Fruit fly (Drosophila melanogaster) whole organism, embryonic: Measurements from ENCODE around the gene Arp10.

Experiments used
- Ada2b ChIP-seq: fragments of 200-800 bp; sonication (Bioruptor generic); IDR thresholded peaks from 2 replicates; pipeline ENCODE4 v1.3.6; 2022; ENCODE audit warnings: missing biosample characterization, missing genetic modification characterization
- Atf3 ChIP-seq: fragments of 200-800 bp; sonication (Bioruptor generic); optimal IDR thresholded peaks from 3 replicates; lab custom pipeline; 2016; ENCODE audit warnings: missing biosample characterization, missing genetic modification characterization
- BEAF-32 ChIP-seq: fragments of 200-800 bp; sonication (Bioruptor generic); optimal IDR thresholded peaks from 3 replicates; lab custom pipeline; 2017; ENCODE audit warnings: missing biosample characterization, missing genetic modification characterization, mild to moderate bottlenecking, moderate library complexity, missing genetic modification reagents
- CG10267 ChIP-seq: fragments of 200-800 bp; sonication (Bioruptor generic); optimal IDR thresholded peaks from 2 replicates; lab custom pipeline; 2018; ENCODE audit warnings: missing biosample characterization, mild to moderate bottlenecking, missing genetic modification characterization, moderate library complexity
- CG10462 ChIP-seq: fragments of 200-800 bp; sonication (Bioruptor generic); optimal IDR thresholded peaks from 2 replicates; lab custom pipeline; 2016; ENCODE audit warnings: missing biosample characterization, missing genetic modification characterization
- CG10565 ChIP-seq: fragments of 200-800 bp; sonication (Bioruptor generic); optimal IDR thresholded peaks from 3 replicates; lab custom pipeline; 2016; ENCODE audit warnings: missing biosample characterization, mild to moderate bottlenecking, missing genetic modification characterization
- CG10979 ChIP-seq: fragments of 200-800 bp; sonication (Bioruptor generic); optimal IDR thresholded peaks from 2 replicates; lab custom pipeline; 2018; ENCODE audit warnings: missing biosample characterization, mild to moderate bottlenecking, missing genetic modification characterization, moderate library complexity
- CG11398 ChIP-seq: fragments of 200-800 bp; sonication (Bioruptor generic); optimal IDR thresholded peaks from 2 replicates; lab custom pipeline; 2016; ENCODE audit warnings: missing biosample characterization, missing genetic modification characterization
- CG11456 ChIP-seq: fragments of 200-800 bp; sonication (Bioruptor generic); IDR thresholded peaks from 3 replicates; pipeline ENCODE4 v1.3.6; 2022; ENCODE audit warnings: missing biosample characterization, missing genetic modification characterization
- CG1233 ChIP-seq: fragments of 200-800 bp; sonication (Bioruptor generic); optimal IDR thresholded peaks from 4 replicates; lab custom pipeline; 2018; ENCODE audit warnings: missing biosample characterization, mild to moderate bottlenecking, missing genetic modification characterization
- CG14860 ChIP-seq: fragments of 200-800 bp; sonication (Bioruptor generic); IDR thresholded peaks from 3 replicates; pipeline ENCODE4 v1.3.6; 2022; ENCODE audit warnings: missing biosample characterization, missing genetic modification characterization; ENCODE audit not compliant: partially characterized antibody
- CG16815 ChIP-seq: fragments of 200-800 bp; sonication (Bioruptor generic); optimal IDR thresholded peaks from 3 replicates; lab custom pipeline; 2017; ENCODE audit warnings: missing biosample characterization, mild to moderate bottlenecking, missing genetic modification characterization
- CG17385 ChIP-seq: fragments of 200-800 bp; sonication (Bioruptor generic); optimal IDR thresholded peaks from 3 replicates; lab custom pipeline; 2018; ENCODE audit warnings: missing biosample characterization, mild to moderate bottlenecking, missing genetic modification characterization
- CG17568 ChIP-seq: fragments of 200-800 bp; sonication (Bioruptor generic); optimal IDR thresholded peaks from 2 replicates; lab custom pipeline; 2018; ENCODE audit warnings: missing biosample characterization, mild to moderate bottlenecking, missing genetic modification characterization, moderate library complexity
- CG30020 ChIP-seq: fragments of 200-800 bp; optimal IDR thresholded peaks from 2 replicates; lab custom pipeline; 2019; ENCODE audit warnings: missing biosample characterization, mild to moderate bottlenecking, missing genetic modification characterization, moderate library complexity
- CG34224 ChIP-seq: fragments of 200-800 bp; sonication (Bioruptor generic); IDR thresholded peaks from 3 replicates; pipeline ENCODE4 v1.3.6; 2022; ENCODE audit warnings: missing biosample characterization, missing genetic modification characterization; ENCODE audit not compliant: partially characterized antibody
- CG42726 ChIP-seq: fragments of 200-800 bp; sonication (Bioruptor generic); IDR thresholded peaks from 2 replicates; pipeline ENCODE4 v1.3.6; 2022; ENCODE audit warnings: missing biosample characterization, missing genetic modification characterization; ENCODE audit not compliant: partially characterized antibody
- CG7839 ChIP-seq: fragments of 200-800 bp; sonication (Bioruptor generic); optimal IDR thresholded peaks from 3 replicates; lab custom pipeline; 2018; ENCODE audit warnings: missing biosample characterization, mild to moderate bottlenecking, missing genetic modification characterization, moderate library complexity
- CG8089 ChIP-seq: fragments of 200-800 bp; sonication (Bioruptor generic); optimal IDR thresholded peaks from 3 replicates; lab custom pipeline; 2016; ENCODE audit warnings: missing biosample characterization, missing genetic modification characterization
- CG8944 ChIP-seq: fragments of 200-800 bp; sonication (Bioruptor generic); optimal IDR thresholded peaks from 3 replicates; lab custom pipeline; 2016; ENCODE audit warnings: missing biosample characterization, missing genetic modification characterization
- CHES-1-like ChIP-seq: fragments of 200-800 bp; sonication (Bioruptor generic); optimal IDR thresholded peaks from 2 replicates; lab custom pipeline; 2016; ENCODE audit warnings: missing biosample characterization, missing genetic modification characterization
- CoRest ChIP-seq: fragments of 200-800 bp; sonication (Bioruptor generic); optimal IDR thresholded peaks from 3 replicates; lab custom pipeline; 2018; ENCODE audit warnings: missing biosample characterization, mild to moderate bottlenecking, missing genetic modification characterization, moderate library complexity
- CrebB ChIP-seq: fragments of 200-800 bp; sonication (Bioruptor generic); optimal IDR thresholded peaks from 3 replicates; lab custom pipeline; 2018; ENCODE audit warnings: missing biosample characterization, mild to moderate bottlenecking, missing genetic modification characterization
- Dad ChIP-seq: fragments of 200-800 bp; sonication (Bioruptor generic); optimal IDR thresholded peaks from 3 replicates; lab custom pipeline; 2016; ENCODE audit warnings: missing biosample characterization, missing genetic modification characterization
- Drgx ChIP-seq: fragments of 200-800 bp; sonication (Bioruptor generic); IDR thresholded peaks from 2 replicates; pipeline ENCODE4 v1.3.6; 2022; ENCODE audit warnings: missing biosample characterization, missing genetic modification characterization
- Eip74EF ChIP-seq, 2 experiments: fragments of 200-800 bp in 1 of 2; fragments of >200 bp in 1 of 2; sonication (Bioruptor generic) in 1 of 2; optimal IDR thresholded peaks; 2 replicates each; lab custom pipeline; 2017 to 2019; ENCODE audit warnings: missing biosample characterization in 2 of 2, missing genetic modification characterization in 2 of 2, mild to moderate bottlenecking in 1 of 2, moderate library complexity in 1 of 2
- GATAe ChIP-seq: fragments of 200-800 bp; sonication (Bioruptor generic); conservative IDR thresholded peaks from 2 replicates; pipeline ENCODE4 v1.3.6; 2022; ENCODE audit warnings: missing biosample characterization, missing genetic modification characterization
- Gsc ChIP-seq: fragments of 200-800 bp; sonication (Bioruptor generic); IDR thresholded peaks from 2 replicates; pipeline ENCODE4 v1.3.6; 2022; ENCODE audit warnings: missing biosample characterization, missing genetic modification characterization
- HLH4C ChIP-seq: fragments of 200-800 bp; sonication (Bioruptor generic); IDR thresholded peaks from 3 replicates; pipeline ENCODE4 v1.3.6; 2022; ENCODE audit warnings: missing biosample characterization, missing genetic modification characterization; ENCODE audit not compliant: partially characterized antibody
- Mes4 ChIP-seq: fragments of 200-800 bp; sonication (Bioruptor generic); optimal IDR thresholded peaks from 2 replicates; lab custom pipeline; 2016; ENCODE audit warnings: missing biosample characterization, missing genetic modification characterization
- Optix ChIP-seq: fragments of 200-800 bp; sonication (Bioruptor generic); IDR thresholded peaks from 3 replicates; pipeline ENCODE4 v1.3.6; 2022; ENCODE audit warnings: missing biosample characterization, missing genetic modification characterization
- Rx ChIP-seq: fragments of 200-800 bp; sonication (Bioruptor generic); IDR thresholded peaks from 2 replicates; pipeline ENCODE4 v1.3.6; 2022; ENCODE audit warnings: missing biosample characterization, missing genetic modification characterization
- bbx ChIP-seq: fragments of 200-800 bp; sonication (Bioruptor generic); IDR thresholded peaks from 2 replicates; pipeline ENCODE4 v1.3.6; 2022; ENCODE audit warnings: missing biosample characterization, missing genetic modification characterization; ENCODE audit not compliant: partially characterized antibody
- bigmax ChIP-seq: fragments of 200-800 bp; sonication (Bioruptor generic); optimal IDR thresholded peaks from 2 replicates; lab custom pipeline; 2018; ENCODE audit warnings: missing biosample characterization, mild to moderate bottlenecking, missing genetic modification characterization
- croc ChIP-seq: fragments of 200-800 bp; sonication (Bioruptor generic); conservative IDR thresholded peaks from 3 replicates; pipeline ENCODE4 v1.3.6; 2022; ENCODE audit warnings: missing biosample characterization, missing genetic modification characterization
- dm ChIP-seq: fragments of 200-800 bp; sonication (Bioruptor generic); optimal IDR thresholded peaks from 3 replicates; lab custom pipeline; 2016; ENCODE audit warnings: missing biosample characterization, missing genetic modification characterization
- dmrt11E ChIP-seq: fragments of 200-800 bp; sonication (Bioruptor generic); optimal IDR thresholded peaks from 3 replicates; lab custom pipeline; 2018; ENCODE audit warnings: missing biosample characterization, mild to moderate bottlenecking, missing genetic modification characterization, moderate library complexity
- her ChIP-seq: fragments of 200-800 bp; sonication (Bioruptor generic); optimal IDR thresholded peaks from 2 replicates; lab custom pipeline; 2016; ENCODE audit warnings: missing biosample characterization, missing genetic modification characterization
- hth ChIP-seq: fragments of >200 bp; optimal IDR thresholded peaks from 2 replicates; lab custom pipeline; 2017; ENCODE audit warnings: inconsistent platforms
- ken ChIP-seq: fragments of 200-800 bp; sonication (Bioruptor generic); IDR thresholded peaks from 3 replicates; pipeline ENCODE4 v1.3.6; 2022; ENCODE audit warnings: missing biosample characterization, missing genetic modification characterization
- nerfin-2 ChIP-seq: fragments of 200-800 bp; sonication (Bioruptor generic); IDR thresholded peaks from 2 replicates; pipeline ENCODE4 v1.3.6; 2022; ENCODE audit warnings: missing biosample characterization, missing genetic modification characterization; ENCODE audit not compliant: partially characterized antibody
- ranshi ChIP-seq: fragments of 200-800 bp; sonication (Bioruptor generic); IDR thresholded peaks from 2 replicates; pipeline ENCODE4 v1.3.6; 2022; ENCODE audit warnings: missing biosample characterization, missing genetic modification characterization
- sc ChIP-seq, 3 experiments: fragments of >200 bp in 2 of 3; fragments of 200-800 bp in 1 of 3; sonication (Bioruptor generic) in 1 of 3; optimal IDR thresholded peaks; 2 replicates in 2 of 3; 3 replicates in 1 of 3; lab custom pipeline; 2017; ENCODE audit warnings: mild to moderate bottlenecking in 1 of 3, missing biosample characterization in 1 of 3, missing genetic modification characterization in 1 of 3, missing genetic modification reagents in 1 of 3
- ttk ChIP-seq: fragments of 200-800 bp; sonication (Bioruptor generic); IDR thresholded peaks from 2 replicates; pipeline ENCODE4 v2.1.2; 2022; ENCODE audit warnings: missing biosample characterization, missing genetic modification characterization
- tup ChIP-seq: fragments of 200-800 bp; sonication (Bioruptor generic); optimal IDR thresholded peaks from 2 replicates; lab custom pipeline; 2016; ENCODE audit warnings: missing biosample characterization, mild to moderate bottlenecking, missing genetic modification characterization, moderate library complexity
- wdn ChIP-seq: fragments of 200-800 bp; sonication (Bioruptor generic); IDR thresholded peaks from 2 replicates; pipeline ENCODE4 v1.3.6; 2022; ENCODE audit warnings: missing biosample characterization, missing genetic modification characterization
- yki ChIP-seq: fragments of >200 bp; optimal IDR thresholded peaks from 3 replicates; lab custom pipeline; 2018
- zfh2 ChIP-seq: fragments of 200-800 bp; sonication (Bioruptor generic); optimal IDR thresholded peaks from 2 replicates; lab custom pipeline; 2016; ENCODE audit warnings: missing biosample characterization, missing genetic modification characterization

Gene Arp10

DNA sequence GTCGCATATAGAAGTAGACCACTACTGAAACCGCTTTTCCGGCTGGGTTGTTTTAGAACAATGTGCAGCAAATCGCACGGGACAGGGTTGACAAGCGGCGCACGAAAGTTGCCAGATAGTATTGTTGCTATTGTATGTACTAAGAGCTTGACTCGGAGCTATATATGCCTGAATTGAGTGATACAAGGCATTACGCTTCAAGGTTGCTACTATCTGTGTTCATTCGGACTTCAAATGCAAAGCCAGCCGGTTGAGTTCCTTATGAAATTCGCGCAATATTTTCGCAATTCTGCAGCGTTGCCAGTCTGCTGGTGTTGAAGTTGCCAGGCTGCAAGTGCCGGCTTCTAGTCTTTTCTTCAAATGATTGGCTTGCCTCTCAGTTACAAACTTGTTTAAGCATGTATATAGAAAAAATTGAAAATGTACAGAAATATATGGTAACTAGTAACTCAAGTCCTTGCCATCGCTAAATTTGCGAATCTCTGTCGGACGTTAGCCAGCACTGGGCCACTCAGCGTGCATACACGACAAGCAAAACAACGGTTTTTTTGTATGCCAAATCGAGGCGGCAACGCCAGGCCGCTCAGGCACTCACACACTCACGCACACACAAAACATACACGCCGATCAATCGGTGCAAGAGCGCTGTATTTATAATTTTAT, 5.9 kb upstream of the Arp10 start, which contains the start of the genes Ranbp21 and Elys (continued):
- TF ChIP-seq yki (lab: Kevin White, UChicago) (no peak), nerfin-2 (GFP tag; lab: Robert Waterston, UW) (no peak), dmrt11E (tag; lab: Kevin White, UChicago) (peak; percentile 45), CrebB (tag; lab: Kevin White, UChicago) (no peak), CG42726 (GFP tag; lab: Robert Waterston, UW) (no peak), CG7839 (tag; lab: Kevin White, UChicago) (no peak), Rx (GFP tag; lab: Robert Waterston, UW) (peak; percentile 57), Drgx (no peak), dm (GFP tag; lab: Kevin White, UChicago) (peak; percentile 86), tup (peak; percentile 33), sc (optimal IDR thresholded peaks at IDR 0.05; lab: Kevin White, UChicago) (no peak), sc (GFP tag; optimal IDR thresholded peaks at IDR 0.05; lab: Kevin White, UChicago) (no peak), zfh2 (GFP tag; lab: Kevin White, UChicago) (peak; percentile 75), her (peak; percentile 14), Atf3 (peak; percentile 32), CG1233 (GFP tag; lab: Kevin White, UChicago) (peak; percentile 23), CG17385 (GFP tag; lab: Kevin White, UChicago) (no peak), CG14860 (GFP tag; lab: Robert Waterston, UW) (no peak), CG30020 (peak; percentile 27), bigmax (GFP tag; lab: Kevin White, UChicago) (no peak), Gsc (GFP tag; lab: Robert Waterston, UW) (no peak), CG10979 (peak; percentile 6), GATAe (GFP tag; lab: Robert Waterston, UW) (no peak), Dad (GFP tag; lab: Kevin White, UChicago) (peak; percentile 65), croc (GFP tag; lab: Robert Waterston, UW) (no peak), CG8089 (GFP tag; lab: Kevin White, UChicago) (peak; percentile 38), bbx (GFP tag; lab: Robert Waterston, UW) (0 out of 2 replicates have a peak, but pooled peaks have one; percentile 12), ttk (GFP tag; lab: Robert Waterston, UW) (peak; percentile 51; the same call in 1 of the 2 replicates), CG10462 (GFP tag; lab: Kevin White, UChicago) (peak; percentile 77), CG17568 (GFP tag; lab: Kevin White, UChicago) (no peak), CHES-1-like (GFP tag; lab: Kevin White, UChicago) (peak; percentile 82), CG11398 (GFP tag; lab: Kevin White, UChicago) (peak; percentile 48), CoRest (tag; lab: Kevin White, UChicago) (peak; percentile 55), Eip74EF (GFP tag; optimal IDR thresholded peaks at IDR 0.05; lab: Kevin White, UChicago) (no peak), CG10565 (GFP tag; lab: Kevin White, UChicago) (no peak), ranshi (peak; percentile 67; the same call in 1 of the 2 replicates), ken (GFP tag; lab: Robert Waterston, UW) (peak; percentile 72; the same call in 2 of the 3 replicates), CG10267 (tag; lab: Kevin White, UChicago) (peak; percentile 93), CG16815 (GFP tag; lab: Kevin White, UChicago) (no peak), CG11456 (GFP tag; lab: Robert Waterston, UW) (peak; percentile 55; the same call in 1 of the 3 replicates), CG34224 (GFP tag; lab: Robert Waterston, UW) (no peak; the same call in 2 of the 3 replicates), hth (no peak), CG8944 (peak; percentile 62), Ada2b (GFP tag; lab: Robert Waterston, UW) (no peak), BEAF-32 (GFP tag; lab: Kevin White, UChicago) (peak; percentile 74), HLH4C (GFP tag; lab: Robert Waterston, UW) (no peak; the same call in none of the 3 replicates), Mes4 (GFP tag; lab: Kevin White, UChicago) (peak; percentile 61), wdn (GFP tag; lab: Robert Waterston, UW) (0 out of 2 replicates have a peak, but pooled peaks have one; percentile 14), Optix (GFP tag; lab: Robert Waterston, UW) (peak; percentile 57; the same call in 2 of the 3 replicates)
